Worm (Caenorhabditis elegans) whole organism, mixed stage, embryonic: Measurements from ENCODE around the gene srxa-8.

Experiments
- cnd-1 ChIP-seq: fragments of 200-800 bp; sonication (Bioruptor generic); optimal IDR thresholded peaks from 2 replicates; lab custom pipeline; 2018; ENCODE audit warnings: mild to moderate bottlenecking, missing genetic modification characterization, missing compliant biosample characterization
- mab-5 ChIP-seq: fragments of 150-350 bp; optimal IDR thresholded peaks from 2 replicates; lab custom pipeline; 2014; ENCODE audit warnings: missing biosample characterization, missing genetic modification characterization
- nhr-12 ChIP-seq: fragments of 150-350 bp; optimal IDR thresholded peaks from 2 replicates; lab custom pipeline; 2014; ENCODE audit warnings: missing biosample characterization, missing genetic modification characterization
- nhr-237 ChIP-seq: fragments of 150-350 bp; optimal IDR thresholded peaks from 2 replicates; lab custom pipeline; 2014; ENCODE audit warnings: missing biosample characterization, missing genetic modification characterization
- pha-4 ChIP-seq: fragments of 150-350 bp; optimal IDR thresholded peaks from 2 replicates; lab custom pipeline; 2018; ENCODE audit warnings: missing biosample characterization, missing genetic modification reagents, missing genetic modification characterization
- sem-2 ChIP-seq: fragments of 200-800 bp; sonication (Bioruptor generic); optimal IDR thresholded peaks from 2 replicates; lab custom pipeline; 2018; ENCODE audit warnings: mild to moderate bottlenecking, missing genetic modification characterization, missing compliant biosample characterization
- sptf-1 ChIP-seq: sonication (generic microtip); optimal IDR thresholded peaks from 2 replicates; lab custom pipeline; 2017; ENCODE audit warnings: mild to moderate bottlenecking, missing genetic modification characterization, moderate library complexity, missing compliant biosample characterization
- unc-62 ChIP-seq: fragments of 150-350 bp; optimal IDR thresholded peaks from 2 replicates; lab custom pipeline; 2014; ENCODE audit warnings: missing biosample characterization, missing genetic modification reagents, missing genetic modification characterization

ce11 chrX:13278876-13279275 lies 29.8 kb downstream of the srxa-8 start, which contains the start of gene phf-33:
- no peak for TF ChIP-seq pha-4 (tag; lab: Kevin White, UChicago)
- TF ChIP-seq nhr-237 (tag; lab: Kevin White, UChicago), result no peak
- TF ChIP-seq mab-5 (tag; lab: Kevin White, UChicago), result no peak
- TF ChIP-seq nhr-12, result no peak
- no peak for TF ChIP-seq sem-2 (GFP tag; lab: Kevin White, UChicago)
- TF ChIP-seq unc-62 (GFP tag; lab: Kevin White, UChicago), result no peak
- TF ChIP-seq cnd-1, result no peak
- no peak for TF ChIP-seq sptf-1 (tag; lab: Kevin White, UChicago)
